Fruit fly (Drosophila melanogaster) whole organism, adult: ENCODE results near the gene CG8568.

ENCODE experiments used
- CG11617 ChIP-seq: fragments of 200-800 bp; sonication (Bioruptor generic); optimal IDR thresholded peaks from 2 replicates; lab custom pipeline; 2017; ENCODE audit warnings: mild to moderate bottlenecking, missing biosample characterization, missing genetic modification reagents, missing genetic modification characterization
- CG12768 ChIP-seq: fragments of 200-800 bp; sonication (Bioruptor generic); optimal IDR thresholded peaks from 2 replicates; lab custom pipeline; 2017; ENCODE audit warnings: missing biosample characterization, missing genetic modification characterization, mild to moderate bottlenecking, moderate library complexity, missing genetic modification reagents
- CG14711 ChIP-seq: fragments of 200-800 bp; sonication (Bioruptor generic); optimal IDR thresholded peaks from 2 replicates; lab custom pipeline; 2018; ENCODE audit warnings: missing biosample characterization, mild to moderate bottlenecking, missing genetic modification characterization, moderate library complexity
- CG1620 ChIP-seq: fragments of 200-800 bp; sonication (Bioruptor generic); optimal IDR thresholded peaks from 2 replicates; lab custom pipeline; 2016; ENCODE audit warnings: missing biosample characterization, missing genetic modification characterization
- CG33017 ChIP-seq: fragments of 200-800 bp; sonication (Bioruptor generic); optimal IDR thresholded peaks from 2 replicates; lab custom pipeline; 2018; ENCODE audit warnings: missing biosample characterization, mild to moderate bottlenecking, missing genetic modification characterization, moderate library complexity
- CG5204 ChIP-seq: fragments of 200-800 bp; sonication (Bioruptor generic); optimal IDR thresholded peaks from 2 replicates; lab custom pipeline; 2016; ENCODE audit warnings: missing biosample characterization, missing genetic modification characterization
- CG7045 ChIP-seq: fragments of 200-800 bp; sonication (Bioruptor generic); optimal IDR thresholded peaks from 2 replicates; lab custom pipeline; 2017; ENCODE audit warnings: missing biosample characterization, mild to moderate bottlenecking, missing genetic modification characterization
- CG7101 ChIP-seq: fragments of 200-800 bp; sonication (Bioruptor generic); optimal IDR thresholded peaks from 2 replicates; lab custom pipeline; 2018; ENCODE audit warnings: missing biosample characterization, mild to moderate bottlenecking, missing genetic modification characterization, moderate library complexity
- Clk ChIP-seq: fragments of 200-800 bp; sonication (Bioruptor generic); optimal IDR thresholded peaks from 2 replicates; lab custom pipeline; 2017; ENCODE audit warnings: missing biosample characterization, missing genetic modification characterization
- Crg-1 ChIP-seq: fragments of 200-800 bp; sonication (Bioruptor generic); optimal IDR thresholded peaks from 2 replicates; lab custom pipeline; 2016; ENCODE audit warnings: missing biosample characterization, missing genetic modification characterization
- Hr96 ChIP-seq: fragments of 200-800 bp; sonication (Bioruptor generic); optimal IDR thresholded peaks from 2 replicates; lab custom pipeline; 2016; ENCODE audit warnings: missing biosample characterization, missing genetic modification characterization
- Mnt ChIP-seq: fragments of 200-800 bp; sonication (Bioruptor generic); optimal IDR thresholded peaks from 2 replicates; lab custom pipeline; 2016; ENCODE audit warnings: missing biosample characterization, mild to moderate bottlenecking, missing genetic modification characterization
- bab1 ChIP-seq: fragments of 200-800 bp; sonication (Bioruptor generic); optimal IDR thresholded peaks from 3 replicates; lab custom pipeline; 2019; ENCODE audit warnings: missing biosample characterization, mild to moderate bottlenecking, missing genetic modification characterization, moderate library complexity
- cic ChIP-seq: fragments of 200-800 bp; sonication (Bioruptor generic); optimal IDR thresholded peaks from 2 replicates; lab custom pipeline; 2017; ENCODE audit warnings: missing biosample characterization, mild to moderate bottlenecking, missing genetic modification characterization, moderate library complexity
- cnc ChIP-seq, 2 experiments: fragments of >200 bp; optimal IDR thresholded peaks; 2 replicates each; lab custom pipeline; 2017
- kay ChIP-seq: fragments of 200-800 bp; sonication (Bioruptor generic); peaks from one replicate; lab custom pipeline; 2016; ENCODE audit warnings: missing biosample characterization, missing genetic modification characterization, borderline replicate concordance
- ovo ChIP-seq: fragments of 200-800 bp; sonication (Bioruptor generic); optimal IDR thresholded peaks from 2 replicates; lab custom pipeline; 2016; ENCODE audit warnings: missing biosample characterization, missing genetic modification characterization
- pad ChIP-seq: fragments of 200-800 bp; sonication (Bioruptor generic); optimal IDR thresholded peaks from 3 replicates; lab custom pipeline; 2017; ENCODE audit warnings: missing biosample characterization, missing genetic modification characterization, mild to moderate bottlenecking, moderate library complexity, missing genetic modification reagents
- tj ChIP-seq: fragments of 200-800 bp; sonication (Bioruptor generic); optimal IDR thresholded peaks from 3 replicates; lab custom pipeline; 2017; ENCODE audit warnings: missing biosample characterization, mild to moderate bottlenecking, missing genetic modification characterization, moderate library complexity
- toe ChIP-seq: fragments of 200-800 bp; sonication (Bioruptor generic); optimal IDR thresholded peaks from 2 replicates; lab custom pipeline; 2016; ENCODE audit warnings: missing biosample characterization, missing genetic modification characterization

Gene CG8568

DNA sequence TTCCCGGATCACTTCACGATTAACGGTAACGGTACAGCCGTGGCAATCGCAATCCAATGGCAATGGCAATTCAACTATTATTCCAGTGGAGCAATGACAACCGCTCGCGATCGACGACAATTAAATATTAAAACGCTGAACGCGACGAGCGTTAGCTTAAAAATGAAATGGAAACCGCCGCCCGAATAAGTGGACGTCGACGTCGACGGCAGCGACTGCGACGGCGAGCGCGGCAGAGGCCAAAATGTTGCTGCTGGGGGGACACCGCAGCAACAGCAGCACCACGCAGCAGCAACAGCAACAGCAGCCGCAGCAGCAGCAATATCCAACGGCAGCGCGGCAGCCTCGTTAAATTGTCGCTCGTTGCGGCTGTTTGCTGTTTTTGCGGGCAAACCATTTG is at the start of gene CG8568:
TSS of gene CG8568 (minus strand) at position 101 of the 400 bp plus-strand sequence.
- no peak for TF ChIP-seq CG33017 (tag; lab: Kevin White, UChicago)
- no peak for TF ChIP-seq cic (GFP tag; lab: Kevin White, UChicago)
- no peak for TF ChIP-seq Crg-1 (GFP tag; lab: Kevin White, UChicago)
- no peak for TF ChIP-seq tj
- TF ChIP-seq CG1620 (GFP tag; lab: Kevin White, UChicago): no peak
- TF ChIP-seq CG11617: no peak
- TF ChIP-seq CG7101 (tag; lab: Kevin White, UChicago): no peak
- TF ChIP-seq kay (GFP tag; lab: Kevin White, UChicago): no peak
- no peak for TF ChIP-seq bab1
- TF ChIP-seq CG14711 (tag; lab: Kevin White, UChicago): no peak
- no peak for TF ChIP-seq CG12768 (GFP tag; lab: Kevin White, UChicago)
- no peak for TF ChIP-seq Hr96 (GFP tag; lab: Kevin White, UChicago)
- no peak for TF ChIP-seq cnc (optimal IDR thresholded peaks at IDR 0.05; lab: Kevin White, UChicago)
- no peak for TF ChIP-seq ovo (GFP tag; lab: Kevin White, UChicago)
- TF ChIP-seq Clk: no peak
- TF ChIP-seq Mnt (GFP tag; lab: Kevin White, UChicago): no peak
- no peak for TF ChIP-seq CG5204 (GFP tag; lab: Kevin White, UChicago)

DNA sequence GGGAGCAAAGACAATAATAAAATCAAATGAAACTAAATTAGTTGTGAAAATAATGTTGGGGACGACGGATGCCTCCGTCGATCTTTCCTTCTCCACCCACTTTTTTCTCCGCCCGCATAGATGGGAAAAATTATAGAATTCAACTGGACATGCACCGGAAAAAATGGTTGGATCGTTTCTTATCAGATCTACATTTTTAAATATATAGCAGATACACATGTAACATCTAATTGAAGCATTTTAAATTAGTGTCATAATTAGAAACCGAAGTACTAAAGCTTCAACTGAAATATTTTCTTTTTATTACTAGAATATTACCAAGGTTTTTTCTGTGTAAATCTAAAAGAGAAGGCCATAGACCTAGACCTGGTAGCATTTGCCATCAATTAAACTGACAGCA is 49.2 kb upstream of the CG8568 start:
- TF ChIP-seq CG14711 (tag; lab: Kevin White, UChicago): no peak
- TF ChIP-seq Mnt (GFP tag; lab: Kevin White, UChicago): no peak
- TF ChIP-seq CG12768 (GFP tag; lab: Kevin White, UChicago): no peak
- TF ChIP-seq bab1: no peak
- no peak for TF ChIP-seq toe (GFP tag; lab: Kevin White, UChicago)
- TF ChIP-seq Clk: no peak
- no peak for TF ChIP-seq CG7045 (GFP tag; lab: Kevin White, UChicago)
- no peak for TF ChIP-seq ovo (GFP tag; lab: Kevin White, UChicago)
- no peak for TF ChIP-seq cnc (optimal IDR thresholded peaks at IDR 0.05; lab: Kevin White, UChicago)
- no peak for TF ChIP-seq Crg-1 (GFP tag; lab: Kevin White, UChicago)
- TF ChIP-seq tj: no peak
- TF ChIP-seq cic (GFP tag; lab: Kevin White, UChicago): no peak
- TF ChIP-seq CG33017 (tag; lab: Kevin White, UChicago): no peak
- no peak for TF ChIP-seq CG5204 (GFP tag; lab: Kevin White, UChicago)
- TF ChIP-seq CG7101 (tag; lab: Kevin White, UChicago): no peak
- TF ChIP-seq kay (GFP tag; lab: Kevin White, UChicago): no peak
- TF ChIP-seq CG1620 (GFP tag; lab: Kevin White, UChicago): no peak

DNA sequence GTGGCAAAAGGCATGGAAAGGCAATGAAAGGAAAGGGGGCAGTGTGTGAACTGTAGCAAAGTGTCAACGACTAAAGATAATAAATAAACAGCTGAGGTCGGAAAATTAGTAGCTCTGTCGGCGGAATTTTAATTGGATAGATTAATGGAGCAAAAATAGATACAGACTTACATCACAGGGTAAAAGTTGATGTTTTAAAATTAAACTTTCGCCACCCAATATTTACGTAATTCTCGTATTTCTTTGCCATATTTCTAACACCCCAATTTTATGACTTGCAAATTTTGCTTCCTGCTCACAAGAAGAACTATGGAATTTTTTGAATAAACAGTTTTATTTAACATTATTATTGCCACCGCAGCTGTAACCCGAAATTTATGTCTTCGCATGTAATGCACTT is 46.6 kb upstream of the CG8568 start:
- TF ChIP-seq Mnt (GFP tag; lab: Kevin White, UChicago) (no peak), CG1620 (GFP tag; lab: Kevin White, UChicago) (no peak), Hr96 (GFP tag; lab: Kevin White, UChicago) (no peak), pad (GFP tag; lab: Kevin White, UChicago) (no peak), tj (no peak), bab1 (no peak), Crg-1 (GFP tag; lab: Kevin White, UChicago) (no peak), kay (GFP tag; lab: Kevin White, UChicago) (no peak), CG5204 (GFP tag; lab: Kevin White, UChicago) (no peak), toe (GFP tag; lab: Kevin White, UChicago) (no peak)

DNA sequence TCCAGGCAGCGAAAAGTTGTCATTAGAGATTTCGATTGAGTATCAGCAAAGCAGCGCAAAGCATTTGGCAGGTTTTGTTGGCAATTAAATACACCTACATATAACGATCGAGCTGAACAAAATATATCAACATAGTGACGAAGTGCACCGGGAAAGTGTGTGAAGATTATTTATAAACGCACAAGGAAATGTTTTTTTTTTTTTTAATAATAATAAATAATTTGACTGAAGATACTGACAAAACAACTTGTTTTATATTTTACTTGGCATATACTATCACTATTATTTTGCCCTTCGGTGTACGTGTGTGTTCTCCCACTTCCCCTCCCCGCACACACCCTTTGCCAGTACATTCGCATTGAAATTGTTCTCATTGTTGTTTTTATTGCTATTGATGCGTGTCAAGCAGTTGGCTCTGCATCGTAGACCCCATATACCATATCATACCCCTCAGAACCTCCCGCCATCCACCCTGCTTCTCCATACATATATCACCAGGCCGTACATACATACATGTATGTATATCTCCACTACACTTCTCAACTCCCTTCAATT is 43.0 kb upstream of the CG8568 start:
- TF ChIP-seq ovo (GFP tag; lab: Kevin White, UChicago) (no peak), CG7101 (tag; lab: Kevin White, UChicago) (no peak)

DNA sequence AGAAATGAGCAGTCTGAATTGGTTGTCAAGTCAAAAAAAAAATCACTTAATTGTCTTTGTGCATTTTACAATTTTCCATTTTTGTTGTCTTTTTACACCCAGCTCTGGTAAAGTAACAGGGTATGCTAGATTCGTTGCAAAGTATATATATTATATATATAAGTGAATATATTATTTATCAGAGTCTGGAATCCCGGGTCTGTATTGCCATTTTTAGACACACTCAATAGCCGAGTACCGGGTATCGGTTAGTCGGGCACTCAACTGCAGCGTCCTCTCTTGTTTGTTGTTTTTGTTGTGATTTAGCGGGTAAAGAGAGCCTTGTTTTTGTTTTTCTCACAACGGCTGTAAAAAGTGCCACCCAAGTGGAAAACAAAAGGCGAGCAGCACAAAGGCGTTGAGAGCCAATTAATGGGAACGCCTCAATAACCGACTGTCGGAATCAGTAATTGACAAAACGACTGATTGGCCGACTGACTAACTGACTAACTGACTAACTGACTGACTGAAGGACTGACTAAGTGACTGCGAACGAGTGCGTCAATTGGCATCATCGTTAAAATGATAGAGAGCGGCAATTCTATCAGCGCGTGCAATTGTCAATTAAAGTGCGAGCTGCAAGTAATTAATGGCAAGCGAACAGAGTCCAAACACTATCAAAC is 41.4 kb upstream of the CG8568 start:
- peak; percentile 33 for TF ChIP-seq CG14711 (tag; lab: Kevin White, UChicago)
- TF ChIP-seq Mnt (GFP tag; lab: Kevin White, UChicago): no peak

DNA sequence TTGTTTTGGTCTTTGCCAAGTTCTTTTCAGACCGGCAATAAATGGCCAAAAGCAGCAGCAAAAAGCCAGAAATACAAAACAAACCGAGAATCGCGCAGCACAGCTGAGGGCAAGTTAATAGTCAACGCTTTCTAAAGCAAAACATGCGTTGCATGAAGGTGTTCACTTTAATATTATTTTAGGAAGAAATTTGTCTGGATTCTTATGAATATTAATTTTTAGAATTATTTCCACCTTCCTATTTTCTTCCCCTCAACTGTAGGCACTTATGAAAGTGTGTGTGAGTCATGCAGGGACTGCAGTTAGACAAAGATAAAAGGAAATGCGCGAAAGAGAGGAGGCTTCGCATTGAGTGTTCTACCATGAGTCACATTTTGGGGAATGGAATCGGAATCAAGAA is 38.8 kb upstream of the CG8568 start:
- no peak for TF ChIP-seq ovo (GFP tag; lab: Kevin White, UChicago)
- peak; percentile 85 for TF ChIP-seq CG7101 (tag; lab: Kevin White, UChicago)
- peak; percentile 30 for TF ChIP-seq pad (GFP tag; lab: Kevin White, UChicago)
- TF ChIP-seq CG14711 (tag; lab: Kevin White, UChicago): peak; percentile 77
- TF ChIP-seq bab1: peak; percentile 69
- TF ChIP-seq CG11617: peak; percentile 29
- TF ChIP-seq cnc (optimal IDR thresholded peaks at IDR 0.05; lab: Kevin White, UChicago): no peak
- no peak for TF ChIP-seq CG1620 (GFP tag; lab: Kevin White, UChicago)
- peak; percentile 39 for TF ChIP-seq Hr96 (GFP tag; lab: Kevin White, UChicago)
- no peak for TF ChIP-seq Crg-1 (GFP tag; lab: Kevin White, UChicago)
- TF ChIP-seq toe (GFP tag; lab: Kevin White, UChicago): no peak
- no peak for TF ChIP-seq cic (GFP tag; lab: Kevin White, UChicago)
- TF ChIP-seq Mnt (GFP tag; lab: Kevin White, UChicago): peak; percentile 5
- TF ChIP-seq Clk: no peak
- TF ChIP-seq CG5204 (GFP tag; lab: Kevin White, UChicago): no peak
- peak; percentile 75 for TF ChIP-seq CG33017 (tag; lab: Kevin White, UChicago)
- TF ChIP-seq kay (GFP tag; lab: Kevin White, UChicago): peak; percentile 92
- peak; percentile 25 for TF ChIP-seq CG7045 (GFP tag; lab: Kevin White, UChicago)
- TF ChIP-seq CG12768 (GFP tag; lab: Kevin White, UChicago): peak; percentile 14
- no peak for TF ChIP-seq tj
